Worm (Caenorhabditis elegans) whole organism, early embryonic: Measurements from ENCODE around the gene eor-1.

Experiments
- B0310.2 ChIP-seq: sonication (generic microtip); optimal IDR thresholded peaks from 2 replicates; lab custom pipeline; 2016; ENCODE audit warnings: mild to moderate bottlenecking, missing genetic modification characterization, missing compliant biosample characterization
- F13C5.2 ChIP-seq: sonication (generic microtip); optimal IDR thresholded peaks from 2 replicates; lab custom pipeline; 2017; ENCODE audit warnings: mild to moderate bottlenecking, missing genetic modification characterization, inconsistent platforms, missing compliant biosample characterization
- aly-1 ChIP-seq: sonication (generic microtip); optimal IDR thresholded peaks from 2 replicates; lab custom pipeline; 2016; ENCODE audit warnings: missing genetic modification characterization, missing compliant biosample characterization
- ama-1 ChIP-seq: fragments of 150-350 bp; optimal IDR thresholded peaks from 2 replicates; lab custom pipeline; 2014
- ceh-13 ChIP-seq: fragments of 200-800 bp; sonication (Bioruptor generic); optimal IDR thresholded peaks from 2 replicates; lab custom pipeline; 2018; ENCODE audit warnings: mild to moderate bottlenecking, missing genetic modification characterization, missing compliant biosample characterization
- ceh-36 ChIP-seq: sonication (generic microtip); optimal IDR thresholded peaks from 2 replicates; lab custom pipeline; 2016; ENCODE audit warnings: missing genetic modification characterization, inconsistent platforms, missing compliant biosample characterization
- ets-7 ChIP-seq: sonication (generic microtip); optimal IDR thresholded peaks from 2 replicates; lab custom pipeline; 2016; ENCODE audit warnings: missing genotype, missing genetic modification characterization, missing compliant biosample characterization
- flt-1 ChIP-seq: fragments of 200-800 bp; sonication (Bioruptor generic); IDR thresholded peaks from 2 replicates; pipeline ENCODE4 v1.3.6; 2022; ENCODE audit warnings: missing genetic modification characterization, missing compliant biosample characterization
- hmbx-1 ChIP-seq: sonication (generic microtip); optimal IDR thresholded peaks from 2 replicates; lab custom pipeline; 2016; ENCODE audit warnings: mild to moderate bottlenecking, missing genetic modification characterization, missing compliant biosample characterization
- hmg-4 ChIP-seq: fragments of 200-800 bp; sonication (Bioruptor generic); optimal IDR thresholded peaks from 2 replicates; lab custom pipeline; 2018; ENCODE audit warnings: mild to moderate bottlenecking, missing genetic modification characterization, missing compliant biosample characterization
- hnd-1 ChIP-seq: sonication (generic microtip); optimal IDR thresholded peaks from 2 replicates; lab custom pipeline; 2016; ENCODE audit warnings: missing genetic modification characterization, missing compliant biosample characterization
- pes-1 ChIP-seq: fragments of 200-800 bp; sonication (Bioruptor generic); IDR thresholded peaks from 2 replicates; pipeline ENCODE4 v1.3.6; 2022; ENCODE audit warnings: missing genetic modification reagents, missing genetic modification characterization, missing compliant biosample characterization
- scrt-1 ChIP-seq: fragments of 200-800 bp; sonication (Bioruptor generic); IDR thresholded peaks from 2 replicates; pipeline ENCODE4 v1.3.6; 2022; ENCODE audit warnings: missing genetic modification characterization, missing compliant biosample characterization
- sea-1 ChIP-seq: fragments of 200-800 bp; sonication (Bioruptor generic); conservative IDR thresholded peaks from 2 replicates; pipeline ENCODE4 v1.3.6; 2022; ENCODE audit warnings: missing genetic modification characterization, missing compliant biosample characterization
- tbx-11 ChIP-seq: fragments of 200-800 bp; sonication (Bioruptor generic); IDR thresholded peaks from 2 replicates; pipeline ENCODE4 v1.3.6; 2022; ENCODE audit warnings: missing genetic modification characterization, missing compliant biosample characterization
- tbx-37 ChIP-seq: fragments of 200-800 bp; sonication (Bioruptor generic); conservative IDR thresholded peaks from 2 replicates; pipeline ENCODE4 v1.3.6; 2022; ENCODE audit warnings: missing genetic modification reagents, missing genetic modification characterization, missing compliant biosample characterization
- tra-4 ChIP-seq: sonication (generic microtip); optimal IDR thresholded peaks from 2 replicates; lab custom pipeline; 2017; ENCODE audit warnings: missing genetic modification characterization, missing compliant biosample characterization

The eor-1 gene

ce11 chrIV:4788332-4788731 lies 10.6 kb downstream of the eor-1 start, which contains the start of gene nhr-104:
Gene nhr-104 (minus strand): TSS chrIV:4788692.
- no peak for TF ChIP-seq hmbx-1 (tag; lab: Kevin White, UChicago)
- TF ChIP-seq tbx-37 (GFP tag; lab: Robert Waterston, UW) = no peak
- TF ChIP-seq aly-1 (tag; lab: Kevin White, UChicago) = no peak
- TF ChIP-seq ceh-13 (GFP tag; lab: Kevin White, UChicago) = no peak
- no peak for TF ChIP-seq scrt-1 (GFP tag; lab: Robert Waterston, UW)

DNA sequence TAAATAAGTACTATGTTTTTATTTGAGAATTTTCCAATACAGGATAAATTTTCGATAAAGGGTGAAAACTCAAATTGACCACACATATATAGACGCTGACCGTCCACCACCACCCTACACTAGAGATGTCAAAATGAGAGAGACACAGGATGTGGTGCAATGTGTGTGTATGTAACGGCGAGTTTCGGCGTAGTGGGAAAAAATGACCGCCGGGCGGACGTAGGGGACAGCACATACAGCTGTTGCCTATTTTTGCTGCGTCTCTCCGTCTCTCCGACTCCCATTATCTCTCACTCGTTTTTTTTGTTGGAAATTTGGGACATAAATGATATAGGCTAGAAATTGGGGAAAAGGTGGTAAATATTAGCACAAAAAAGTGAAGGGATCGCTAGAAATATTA lies 17.9 kb downstream of the eor-1 start:
- no peak for TF ChIP-seq aly-1 (tag; lab: Kevin White, UChicago)
- TF ChIP-seq pes-1 = no peak
- peak; percentile 55 for TF ChIP-seq hmg-4 (GFP tag; lab: Kevin White, UChicago)
- peak; percentile 18 for TF ChIP-seq F13C5.2 (tag; lab: Kevin White, UChicago)

- TF ChIP-seq flt-1 (no peak), F13C5.2 (tag; lab: Kevin White, UChicago) (no peak), aly-1 (tag; lab: Kevin White, UChicago) (no peak), scrt-1 (GFP tag; lab: Robert Waterston, UW) (no peak), ceh-36 (no peak), sea-1 (GFP tag; lab: Robert Waterston, UW) (no peak), tbx-37 (GFP tag; lab: Robert Waterston, UW) (no peak), ama-1 (lab: Kevin White, UChicago) (no peak), tbx-11 (GFP tag; lab: Robert Waterston, UW) (no peak), hmbx-1 (tag; lab: Kevin White, UChicago) (no peak), ets-7 (no peak), ceh-13 (GFP tag; lab: Kevin White, UChicago) (no peak), B0310.2 (tag; lab: Kevin White, UChicago) (no peak), hnd-1 (tag; lab: Kevin White, UChicago) (no peak), pes-1 (no peak)
These were observed 18.8 kb downstream of the eor-1 start, which contains the start of gene set-15 for ce11 chrIV:4780129-4780528. Gene set-15 (minus strand): TSS chrIV:4780229.

- TF ChIP-seq tra-4 (tag; lab: Kevin White, UChicago) (no peak), pes-1 (no peak), sea-1 (GFP tag; lab: Robert Waterston, UW) (no peak), ets-7 (no peak), ama-1 (lab: Kevin White, UChicago) (no peak), hnd-1 (tag; lab: Kevin White, UChicago) (no peak), hmbx-1 (tag; lab: Kevin White, UChicago) (no peak), F13C5.2 (tag; lab: Kevin White, UChicago) (no peak), hmg-4 (GFP tag; lab: Kevin White, UChicago) (no peak), ceh-13 (GFP tag; lab: Kevin White, UChicago) (no peak), B0310.2 (tag; lab: Kevin White, UChicago) (no peak), aly-1 (tag; lab: Kevin White, UChicago) (no peak), tbx-11 (GFP tag; lab: Robert Waterston, UW) (no peak), tbx-37 (GFP tag; lab: Robert Waterston, UW) (no peak), scrt-1 (GFP tag; lab: Robert Waterston, UW) (no peak), flt-1 (no peak), ceh-36 (no peak)
These were observed 22.5 kb downstream of the eor-1 start for ce11 chrIV:4776501-4776900.

ce11 chrIV:4776001-4776400 lies 23.0 kb downstream of the eor-1 start, which contains the start of gene R11E3.19:
Gene R11E3.19 (minus strand): TSS chrIV:4776101.
- TF ChIP-seq B0310.2 (tag; lab: Kevin White, UChicago) (no peak), ama-1 (lab: Kevin White, UChicago) (no peak), ceh-36 (no peak), sea-1 (GFP tag; lab: Robert Waterston, UW) (no peak), scrt-1 (GFP tag; lab: Robert Waterston, UW) (no peak), ceh-13 (GFP tag; lab: Kevin White, UChicago) (no peak), pes-1 (no peak), tbx-37 (GFP tag; lab: Robert Waterston, UW) (no peak), ets-7 (no peak), tra-4 (tag; lab: Kevin White, UChicago) (no peak), hnd-1 (tag; lab: Kevin White, UChicago) (no peak), aly-1 (tag; lab: Kevin White, UChicago) (no peak), hmg-4 (GFP tag; lab: Kevin White, UChicago) (no peak), F13C5.2 (tag; lab: Kevin White, UChicago) (no peak), hmbx-1 (tag; lab: Kevin White, UChicago) (no peak), flt-1 (no peak), tbx-11 (GFP tag; lab: Robert Waterston, UW) (no peak)

DNA sequence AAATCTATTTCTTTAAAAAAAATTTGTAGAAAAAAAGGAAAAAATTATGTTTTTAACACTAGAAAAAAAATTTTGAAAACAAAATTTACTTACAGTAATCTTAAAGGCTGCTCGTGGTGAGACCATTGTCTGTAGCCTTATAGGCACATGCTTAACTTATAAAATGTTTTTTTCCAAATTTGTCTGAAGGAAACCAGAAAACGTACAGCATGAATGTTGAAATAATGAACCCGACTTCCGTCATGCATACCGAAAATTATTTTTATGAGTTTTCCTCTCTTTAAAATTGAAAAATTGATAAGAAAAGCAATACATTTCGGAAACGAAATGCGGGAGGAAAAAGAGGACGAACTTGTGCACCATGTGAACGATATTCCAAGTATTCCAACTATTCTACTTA lies 27.2 kb downstream of the eor-1 start, which contains the start of gene R11E3.2:
Gene R11E3.2 (plus strand): TSS at position 301 of the 400 bp plus-strand sequence.
- TF ChIP-seq ets-7 = no peak
- TF ChIP-seq tra-4 (tag; lab: Kevin White, UChicago) = no peak
- TF ChIP-seq B0310.2 (tag; lab: Kevin White, UChicago) = no peak
- TF ChIP-seq ceh-13 (GFP tag; lab: Kevin White, UChicago) = no peak

ce11 chrIV:4764422-4764821 lies 34.6 kb downstream of the eor-1 start, which contains the start of gene npp-26:
Gene npp-26 (plus strand): TSS chrIV:4764722.
- TF ChIP-seq F13C5.2 (tag; lab: Kevin White, UChicago) (no peak), tbx-37 (GFP tag; lab: Robert Waterston, UW) (no peak), hmg-4 (GFP tag; lab: Kevin White, UChicago) (no peak), hmbx-1 (tag; lab: Kevin White, UChicago) (no peak), pes-1 (no peak), ceh-13 (GFP tag; lab: Kevin White, UChicago) (no peak), B0310.2 (tag; lab: Kevin White, UChicago) (no peak), tbx-11 (GFP tag; lab: Robert Waterston, UW) (no peak), scrt-1 (GFP tag; lab: Robert Waterston, UW) (no peak), hnd-1 (tag; lab: Kevin White, UChicago) (no peak), tra-4 (tag; lab: Kevin White, UChicago) (no peak)
